Worm (Caenorhabditis elegans): ENCODE data around the gene R13D11.1.

R13D11.1 gene

ce11 chrV:773256-773655 is 44.0 kb upstream of the R13D11.1 start, which contains the start of gene sti-1 (continued):
- TF ChIP-seq mdt-29 (GFP tag; IDR thresholded peaks at IDR 0.05) (no peak), hlh-11 (tag; optimal IDR thresholded peaks at IDR 0.05) (peak; percentile 60), daf-16 (GFP tag; optimal IDR thresholded peaks at IDR 0.05) (no peak), daf-16 (tag; optimal IDR thresholded peaks at IDR 0.05) (peak; percentile 20), dmd-6 (GFP tag; IDR thresholded peaks at IDR 0.05) (peak; percentile 30; the same call in 1 of the 2 replicates), ctbp-1 (GFP tag; IDR thresholded peaks at IDR 0.05) (no peak), saeg-2 (GFP tag; IDR thresholded peaks at IDR 0.05) (no peak), R02D3.7 (tag; optimal IDR thresholded peaks at IDR 0.05) (no peak), spr-1 (tag; optimal IDR thresholded peaks at IDR 0.05) (peak; percentile 15), rbr-2 (tag; optimal IDR thresholded peaks at IDR 0.05) (peak; percentile 68), dmd-9 (GFP tag; IDR thresholded peaks at IDR 0.05) (no peak), lsy-2 (tag; optimal IDR thresholded peaks at IDR 0.05) (peak in 1 of 2 experiments; percentile 90), lin-38 (GFP tag; IDR thresholded peaks at IDR 0.05) (peak; percentile 98), F10B5.3 (tag; optimal IDR thresholded peaks at IDR 0.05) (no peak), lin-13 (GFP tag; optimal IDR thresholded peaks at IDR 0.05) (peak; percentile 70), ces-1 (GFP tag; optimal IDR thresholded peaks at IDR 0.05) (no peak), nhr-111 (GFP tag; optimal IDR thresholded peaks at IDR 0.05) (no peak), set-16 (GFP tag; IDR thresholded peaks at IDR 0.05) (no peak), F26F4.8 (GFP tag; conservative IDR thresholded peaks at IDR 0.05) (no peak), tag-97 (GFP tag; IDR thresholded peaks at IDR 0.05) (no peak)

ce11 chrV:774341-774740 is 42.9 kb upstream of the R13D11.1 start:
- TF ChIP-seq set-16 (GFP tag; IDR thresholded peaks at IDR 0.05) (peak; percentile 72), ztf-7 (tag; optimal IDR thresholded peaks at IDR 0.05) (no peak), F49E8.2 (tag; optimal IDR thresholded peaks at IDR 0.05; ENCODE audit: borderline replicate concordance) (no peak), madf-5 (GFP tag; IDR thresholded peaks at IDR 0.05) (0 out of 4 replicates have a peak, but pooled peaks of 1 of the 2 experiments have one; percentile 30), tag-97 (GFP tag; IDR thresholded peaks at IDR 0.05) (no peak), lin-38 (GFP tag; IDR thresholded peaks at IDR 0.05) (no peak; the same call in 1 of the 2 replicates)

DNA sequence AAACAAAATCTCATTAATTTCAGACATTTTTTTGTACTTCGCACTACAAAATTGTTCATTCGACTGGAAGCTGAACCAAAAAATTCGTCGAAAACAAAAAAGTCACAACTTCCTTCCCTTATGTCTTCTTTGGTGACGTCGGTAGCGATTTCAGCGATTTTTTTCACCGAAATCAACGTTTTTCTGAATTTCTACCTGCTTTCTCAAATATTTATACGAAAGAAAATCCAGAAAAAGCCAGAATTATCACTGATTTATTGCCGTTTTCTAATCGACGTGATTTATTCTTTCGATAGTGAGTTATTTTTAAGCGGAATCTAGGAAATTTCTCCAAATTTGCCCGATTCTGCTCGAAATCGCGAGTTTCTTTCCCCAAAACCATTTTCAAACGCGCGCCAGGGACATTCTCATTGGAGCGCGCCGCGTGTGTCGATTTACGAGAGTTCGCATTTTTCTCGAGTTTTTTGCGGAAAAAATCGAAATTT is 42.4 kb upstream of the R13D11.1 start, which contains the start of gene srbc-58:
TSS of gene srbc-58 (plus strand) at position 121 of the 485 bp plus-strand sequence.
- TF ChIP-seq daf-8 (GFP tag; IDR thresholded peaks at IDR 0.05) (no peak), mdt-29 (GFP tag; IDR thresholded peaks at IDR 0.05) (no peak), mxl-3 (GFP tag; optimal IDR thresholded peaks at IDR 0.05) (no peak), daf-16 (GFP tag; optimal IDR thresholded peaks at IDR 0.05) (no peak), daf-16 (tag; optimal IDR thresholded peaks at IDR 0.05) (peak; percentile 14), ceh-62 (tag; optimal IDR thresholded peaks at IDR 0.05) (no peak), spr-3 (GFP tag; optimal IDR thresholded peaks at IDR 0.05) (no peak), ama-1 (optimal IDR thresholded peaks at IDR 0.05) (peak; percentile 69), lin-38 (GFP tag; IDR thresholded peaks at IDR 0.05) (peak; percentile 87), F44E2.7 (GFP tag; IDR thresholded peaks at IDR 0.05) (no peak), mes-2 (tag; optimal IDR thresholded peaks at IDR 0.05; ENCODE audit: poor library complexity, severe bottlenecking) (no peak), jun-1 (tag; optimal IDR thresholded peaks at IDR 0.05) (no peak), skn-1 (tag; optimal IDR thresholded peaks at IDR 0.05) (no peak), mdl-1 (tag; optimal IDR thresholded peaks at IDR 0.05) (no peak), dmd-9 (GFP tag; IDR thresholded peaks at IDR 0.05) (no peak), ZK337.2 (GFP tag; IDR thresholded peaks at IDR 0.05) (no peak), ztf-7 (tag; optimal IDR thresholded peaks at IDR 0.05) (no peak), Y105C5A.15 (GFP tag; IDR thresholded peaks at IDR 0.05) (no peak), ceh-32 (tag; optimal IDR thresholded peaks at IDR 0.05; ENCODE audit: poor library complexity) (no peak), madf-9 (GFP tag; conservative IDR thresholded peaks at IDR 0.05) (no peak), hlh-11 (tag; optimal IDR thresholded peaks at IDR 0.05) (no peak), zfp-3 (GFP tag; conservative IDR thresholded peaks at IDR 0.05) (no peak), zfp-2 (tag; optimal IDR thresholded peaks at IDR 0.05) (no peak), D1046.2 (GFP tag; IDR thresholded peaks at IDR 0.05) (no peak), unc-130 (GFP tag; optimal IDR thresholded peaks at IDR 0.05) (peak; percentile 6), mxl-2 (GFP tag; conservative IDR thresholded peaks at IDR 0.05) (no peak), cey-2 (tag; optimal IDR thresholded peaks at IDR 0.05; ENCODE audit: borderline replicate concordance, insufficient read depth) (no peak), lim-7 (GFP tag; IDR thresholded peaks at IDR 0.05) (no peak), F26F4.8 (GFP tag; conservative IDR thresholded peaks at IDR 0.05) (no peak), dmd-6 (GFP tag; IDR thresholded peaks at IDR 0.05) (no peak), tag-97 (GFP tag; IDR thresholded peaks at IDR 0.05) (no peak), pqm-1 (tag; optimal IDR thresholded peaks at IDR 0.05) (no peak), lin-1 (GFP tag; IDR thresholded peaks at IDR 0.05) (no peak)

Data from whole organism, L4 larva.